Fruit fly (Drosophila melanogaster): Measurements from ENCODE around the gene Hrb87F.

Hrb87F gene

DNA sequence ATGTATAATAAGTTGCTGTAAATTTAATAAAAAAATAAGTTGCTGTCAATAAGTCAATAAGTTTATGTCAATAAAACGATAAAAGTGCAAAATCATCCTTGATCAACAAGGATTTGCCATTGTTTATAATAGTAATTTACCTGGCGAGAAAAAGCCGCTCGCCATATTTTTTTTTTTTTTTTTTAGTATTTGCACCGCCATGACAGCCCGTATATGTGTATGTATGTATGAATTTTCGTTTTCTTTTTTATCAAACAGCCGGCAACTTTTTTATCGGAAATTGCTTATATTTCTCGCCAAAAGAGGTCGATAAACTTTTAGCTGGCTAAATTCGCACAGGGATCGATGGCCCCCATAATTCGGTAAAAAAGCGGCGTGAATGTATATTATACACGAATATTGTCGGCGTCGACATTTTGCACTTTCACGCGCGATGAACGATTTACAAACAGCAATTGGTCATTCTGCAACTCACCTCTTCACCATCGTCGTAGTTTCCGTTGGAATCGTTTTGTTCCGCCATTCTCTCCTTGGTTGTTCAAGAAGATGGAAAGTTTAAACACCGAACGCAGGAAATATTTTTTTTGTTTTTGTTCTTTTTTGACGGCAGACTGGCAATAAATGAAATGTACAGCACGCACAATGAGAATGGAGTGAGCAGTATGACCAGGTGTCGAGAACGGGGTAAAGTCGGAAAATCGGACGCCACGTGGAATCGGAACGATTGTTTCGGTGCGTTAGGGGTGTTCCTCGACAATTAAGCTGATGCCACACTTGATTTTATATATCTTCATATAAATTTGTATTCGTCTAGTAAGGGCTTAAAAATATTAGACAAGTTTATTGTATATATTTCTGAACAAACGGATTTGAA lies at the start of gene Hrb87F:
Gene Hrb87F (minus strand): TSS at position 667 of the 874 bp plus-strand sequence.
- peak; percentile 51 for TF ChIP-seq CG17801 (GFP tag; optimal IDR thresholded peaks at IDR 0.05; ENCODE audit: partially characterized antibody)

DNA sequence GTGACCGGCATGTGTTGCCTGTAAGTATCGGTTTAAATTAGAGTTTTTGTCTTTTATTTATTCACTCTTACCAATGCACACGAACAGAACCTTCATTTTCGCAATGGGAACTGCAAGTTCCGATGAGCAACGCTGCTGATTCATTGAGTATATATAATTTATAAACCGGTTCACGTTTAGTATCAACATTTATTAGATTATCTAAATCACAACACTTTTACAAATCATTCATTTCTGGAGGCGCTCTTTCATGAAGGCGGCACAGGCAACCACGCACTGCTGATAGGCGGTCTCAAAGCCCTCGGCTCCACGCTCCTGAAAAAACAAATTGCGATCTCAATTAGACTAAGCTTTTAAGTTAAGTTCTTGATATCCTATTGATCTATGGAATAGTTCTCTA lies 49.5 kb upstream of the Hrb87F start, which contains the start of gene Argp:
Gene Argp (minus strand): TSS at position 101 of the 400 bp plus-strand sequence.
- no peak for TF ChIP-seq CG17801 (GFP tag; optimal IDR thresholded peaks at IDR 0.05; ENCODE audit: partially characterized antibody)

dm6 chr3R:13706457-13706856 lies 46.1 kb upstream of the Hrb87F start, which contains the start of gene Adgf-C:
Gene Adgf-C, plus strand, starts transcription at chr3R:13706757.
- no peak for TF ChIP-seq CG17801 (GFP tag; optimal IDR thresholded peaks at IDR 0.05; ENCODE audit: partially characterized antibody)

DNA sequence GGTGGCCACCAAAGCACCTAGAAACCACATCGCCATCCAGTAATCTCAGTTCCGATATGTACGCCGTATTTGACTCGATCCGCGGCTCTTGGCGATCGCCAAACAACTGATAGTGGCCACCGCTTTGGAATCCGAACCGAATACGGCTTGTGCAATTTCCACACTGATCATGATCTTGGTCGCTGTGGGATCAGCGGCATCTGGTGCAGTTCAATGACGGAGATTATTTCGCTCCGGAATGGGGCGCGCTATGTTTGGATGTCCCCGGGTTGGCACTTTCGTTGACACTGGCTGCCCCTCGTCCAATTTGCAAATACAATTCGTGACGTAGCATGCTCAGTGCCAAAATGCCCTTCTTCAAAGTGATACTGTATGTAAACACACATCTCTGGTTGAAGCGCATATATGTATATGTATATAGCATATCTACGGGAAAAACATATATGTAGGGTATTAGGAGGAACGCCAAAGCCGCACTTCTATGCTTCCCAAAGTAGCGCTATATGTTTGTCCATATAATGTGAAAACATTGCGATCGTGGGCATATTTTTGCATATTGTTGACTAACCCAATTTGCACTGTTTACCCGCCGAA lies 45.1 kb upstream of the Hrb87F start, which contains the start of gene Adgf-D:
Gene Adgf-D (minus strand): TSS at position 111 of the 594 bp plus-strand sequence.
- no peak for TF ChIP-seq CG17801 (GFP tag; optimal IDR thresholded peaks at IDR 0.05; ENCODE audit: partially characterized antibody)

dm6 chr3R:13700738-13701137 lies 40.4 kb upstream of the Hrb87F start, which contains the start of gene f-cup:
Gene f-cup, minus strand, starts transcription at chr3R:13700838.
- no peak for TF ChIP-seq CG17801 (GFP tag; optimal IDR thresholded peaks at IDR 0.05; ENCODE audit: partially characterized antibody)

- no peak for TF ChIP-seq CG17801 (GFP tag; optimal IDR thresholded peaks at IDR 0.05; ENCODE audit: partially characterized antibody)
These were observed 39.9 kb upstream of the Hrb87F start, which contains the start of gene ninaB for dm6 chr3R:13700192-13700591. Gene ninaB, plus strand, starts transcription at chr3R:13700565.

- TF ChIP-seq CG17801 (GFP tag; optimal IDR thresholded peaks at IDR 0.05; ENCODE audit: partially characterized antibody) = no peak
These were observed 39.0 kb upstream of the Hrb87F start for dm6 chr3R:13699350-13699749.

DNA sequence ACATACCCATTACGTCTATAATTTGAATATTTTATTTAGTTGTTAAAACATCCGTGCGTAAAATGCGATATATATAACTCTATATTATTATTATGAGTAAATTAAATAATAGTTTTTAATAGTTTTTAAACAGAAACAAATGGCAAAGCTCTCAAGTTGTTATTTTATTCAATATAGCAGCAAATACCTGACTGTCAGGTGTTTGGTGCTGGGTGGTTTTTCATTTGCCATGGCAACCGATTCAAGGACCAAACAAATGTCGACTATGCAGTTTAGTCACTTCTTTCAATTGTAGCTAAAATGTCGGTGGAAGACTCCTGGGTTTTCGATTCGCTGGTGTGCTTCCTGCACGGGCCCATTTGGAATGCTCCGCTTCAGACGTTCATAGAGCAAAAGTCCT lies 33.4 kb upstream of the Hrb87F start, which contains the start of gene CG14367:
Gene CG14367 (plus strand): TSS at position 301 of the 400 bp plus-strand sequence.
- no peak for TF ChIP-seq CG17801 (GFP tag; optimal IDR thresholded peaks at IDR 0.05; ENCODE audit: partially characterized antibody)

dm6 chr3R:13686371-13687211 lies 26.3 kb upstream of the Hrb87F start, which contains the start of gene omd:
Gene omd, minus strand, starts transcription at chr3R:13687210.
- no peak for TF ChIP-seq CG17801 (GFP tag; optimal IDR thresholded peaks at IDR 0.05; ENCODE audit: partially characterized antibody)

DNA sequence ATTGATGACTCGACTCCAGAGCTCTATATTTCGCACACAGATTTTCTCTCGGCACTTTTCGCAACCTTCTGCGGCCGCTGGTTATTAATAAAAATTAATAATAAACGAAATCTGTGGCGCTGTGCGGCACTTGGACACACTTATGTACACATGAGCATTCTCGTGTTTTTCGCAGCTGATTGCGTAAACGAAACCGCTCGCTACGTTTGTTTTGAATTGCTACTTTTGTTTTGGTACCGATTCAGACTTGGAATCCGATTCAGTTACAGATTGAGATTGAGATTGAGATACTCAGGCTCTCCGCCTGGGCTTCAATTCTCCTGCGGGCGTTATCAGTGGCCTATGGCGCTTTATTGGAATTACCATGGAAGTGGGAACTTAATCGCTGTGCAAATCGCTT lies 25.6 kb upstream of the Hrb87F start:
- TF ChIP-seq CG17801 (GFP tag; optimal IDR thresholded peaks at IDR 0.05; ENCODE audit: partially characterized antibody) = no peak

- TF ChIP-seq CG17801 (GFP tag; optimal IDR thresholded peaks at IDR 0.05; ENCODE audit: partially characterized antibody) = no peak
These were observed 24.5 kb upstream of the Hrb87F start for dm6 chr3R:13684569-13685402.

DNA sequence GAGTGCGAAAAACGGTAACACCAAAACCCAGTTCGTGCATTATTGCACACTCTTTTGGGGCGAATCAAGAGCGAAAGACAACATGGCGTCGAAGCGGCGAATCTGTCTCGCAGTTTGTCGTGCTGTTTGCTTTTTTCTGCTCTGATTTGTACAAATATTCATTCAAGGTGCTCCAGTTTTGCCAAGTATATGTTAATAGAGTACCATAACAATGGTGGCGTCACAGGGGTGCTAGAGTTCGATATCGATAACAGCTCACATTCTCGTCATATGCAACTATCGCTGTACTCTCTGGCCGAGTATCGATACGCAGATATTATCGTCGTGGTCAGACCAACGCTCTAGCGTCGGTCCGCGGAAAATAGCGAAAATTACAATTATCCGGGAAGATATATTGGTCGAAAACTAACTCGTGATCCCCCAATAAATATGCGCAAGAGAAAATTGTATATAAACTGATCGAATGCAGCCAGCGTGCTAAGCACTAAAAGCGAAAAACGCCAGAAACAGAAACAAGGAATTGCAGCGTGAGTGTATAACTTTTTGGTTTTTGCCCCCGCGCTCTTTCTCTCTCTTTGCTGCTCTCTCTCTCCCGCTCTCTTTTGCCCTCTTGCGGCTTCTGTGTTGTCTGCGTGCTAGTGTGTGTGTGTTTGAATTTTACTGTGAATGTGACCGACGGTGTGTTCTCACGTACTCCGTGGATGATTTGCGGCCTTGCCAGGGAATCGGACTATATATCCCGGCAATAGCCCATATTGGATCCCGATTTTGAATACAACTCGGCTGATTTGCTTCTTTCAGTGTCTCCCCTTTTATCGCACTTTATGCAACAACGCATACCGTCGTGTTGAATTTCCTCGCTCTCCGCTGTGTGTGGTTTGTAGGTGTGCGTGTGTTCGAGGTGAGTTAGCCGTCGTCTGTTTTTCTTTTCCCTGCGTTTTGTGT lies 23.6 kb upstream of the Hrb87F start, which contains the start of gene flfl:
Gene flfl (plus strand): TSS at position 298 of the 945 bp plus-strand sequence.
- TF ChIP-seq CG17801 (GFP tag; optimal IDR thresholded peaks at IDR 0.05; ENCODE audit: partially characterized antibody) = peak; percentile 31

Data from ovary, adult (tissue).